Worm (Caenorhabditis elegans): Measurements from ENCODE around the gene F09G8.10.

- TF ChIP-seq tbx-11 (GFP tag; IDR thresholded peaks at IDR 0.05) (no peak), flt-1 (GFP tag; IDR thresholded peaks at IDR 0.05) (no peak), ama-1 (optimal IDR thresholded peaks at IDR 0.05) (no peak), aly-1 (tag; optimal IDR thresholded peaks at IDR 0.05) (no peak), tbx-37 (GFP tag; conservative IDR thresholded peaks at IDR 0.05) (no peak), hmbx-1 (tag; optimal IDR thresholded peaks at IDR 0.05) (no peak), scrt-1 (GFP tag; IDR thresholded peaks at IDR 0.05) (no peak), F13C5.2 (tag; optimal IDR thresholded peaks at IDR 0.05) (no peak), sea-1 (GFP tag; conservative IDR thresholded peaks at IDR 0.05) (no peak), hmg-4 (GFP tag; optimal IDR thresholded peaks at IDR 0.05) (no peak), hnd-1 (tag; optimal IDR thresholded peaks at IDR 0.05) (no peak), pes-1 (GFP tag; IDR thresholded peaks at IDR 0.05) (no peak), ets-7 (tag; optimal IDR thresholded peaks at IDR 0.05) (no peak)
These were observed 9.4 kb downstream of the F09G8.10 start for ce11 chrIII:8262599-8262998.
